Worm (Caenorhabditis elegans): Measurements from ENCODE around the gene F26F2.10.
"Not testable (repeated sequence)": the region's sequence is repeated elsewhere in the genome, so short reads cannot be mapped to it uniquely, and the experiment has no call there.

The F26F2.10 gene

ce11 chrV:20606617-20607016 lies 12.0 kb upstream of the F26F2.10 start, which contains the start of gene F46B3.23:
Gene F46B3.23 (minus strand): TSS chrV:20606717.
- TF ChIP-seq him-1 (tag; optimal IDR thresholded peaks at IDR 0.05) (no peak), W03F9.2 (tag; optimal IDR thresholded peaks at IDR 0.05) (no peak), dao-5 (tag; optimal IDR thresholded peaks at IDR 0.05) (no peak)

ce11 chrV:20604606-20605155 lies 10.0 kb upstream of the F26F2.10 start, which contains the start of gene ttr-57:
Gene ttr-57 (plus strand): TSS chrV:20605105.
- TF ChIP-seq dao-5 (tag; optimal IDR thresholded peaks at IDR 0.05) (no peak), W03F9.2 (tag; optimal IDR thresholded peaks at IDR 0.05) (no peak), him-1 (tag; optimal IDR thresholded peaks at IDR 0.05) (no peak)

- no peak for TF ChIP-seq W03F9.2 (tag; optimal IDR thresholded peaks at IDR 0.05)
These were observed 8.4 kb upstream of the F26F2.10 start, which contains the start of gene ttr-11 for ce11 chrV:20603014-20603413. Gene ttr-11 (plus strand): TSS chrV:20603314.

ce11 chrV:20600704-20601103 lies 6.1 kb upstream of the F26F2.10 start:
- TF ChIP-seq W03F9.2 (tag; optimal IDR thresholded peaks at IDR 0.05) (no peak), dao-5 (tag; optimal IDR thresholded peaks at IDR 0.05) (no peak), him-1 (tag; optimal IDR thresholded peaks at IDR 0.05) (no peak)

- TF ChIP-seq dao-5 (tag; optimal IDR thresholded peaks at IDR 0.05) = no peak
- no peak for TF ChIP-seq W03F9.2 (tag; optimal IDR thresholded peaks at IDR 0.05)
- TF ChIP-seq him-1 (tag; optimal IDR thresholded peaks at IDR 0.05) = no peak
These were observed 5.1 kb upstream of the F26F2.10 start, which contains the start of gene col-163 for ce11 chrV:20599795-20600194. Gene col-163 (plus strand): TSS chrV:20600095.

ce11 chrV:20597076-20597475 lies 2.4 kb upstream of the F26F2.10 start, which contains the start of gene F46B3.1:
Gene F46B3.1 (minus strand): TSS chrV:20597176.
- TF ChIP-seq W03F9.2 (tag; optimal IDR thresholded peaks at IDR 0.05) (no peak), dao-5 (tag; optimal IDR thresholded peaks at IDR 0.05) (no peak), him-1 (tag; optimal IDR thresholded peaks at IDR 0.05) (no peak)

ce11 chrV:20595653-20596052 lies 1.0 kb upstream of the F26F2.10 start, which contains the start of gene F26F2.11:
Gene F26F2.11 (minus strand): TSS chrV:20595753.
- no peak for TF ChIP-seq dao-5 (tag; optimal IDR thresholded peaks at IDR 0.05)
- no peak for TF ChIP-seq him-1 (tag; optimal IDR thresholded peaks at IDR 0.05)
- no peak for TF ChIP-seq W03F9.2 (tag; optimal IDR thresholded peaks at IDR 0.05)

- TF ChIP-seq W03F9.2 (tag; optimal IDR thresholded peaks at IDR 0.05) = peak; percentile 95
- no peak for TF ChIP-seq dao-5 (tag; optimal IDR thresholded peaks at IDR 0.05)
- TF ChIP-seq him-1 (tag; optimal IDR thresholded peaks at IDR 0.05) = peak; percentile 1
These were observed 14.1 kb downstream of the F26F2.10 start, which contains the start of gene F26F2.7 for ce11 chrV:20580511-20581040. Gene F26F2.7 (plus strand): TSS chrV:20580990.

- TF ChIP-seq him-1 (tag; optimal IDR thresholded peaks at IDR 0.05) = no peak
- TF ChIP-seq W03F9.2 (tag; optimal IDR thresholded peaks at IDR 0.05) = no peak
- no peak for TF ChIP-seq dao-5 (tag; optimal IDR thresholded peaks at IDR 0.05)
These were observed 15.1 kb downstream of the F26F2.10 start, which contains the start of gene F26F2.8 for ce11 chrV:20579534-20579933. Gene F26F2.8 (plus strand): TSS chrV:20579546.

ce11 chrV:20574872-20575271 lies 19.8 kb downstream of the F26F2.10 start:
- no peak for TF ChIP-seq W03F9.2 (tag; optimal IDR thresholded peaks at IDR 0.05)
- no peak for TF ChIP-seq dao-5 (tag; optimal IDR thresholded peaks at IDR 0.05)
- TF ChIP-seq him-1 (tag; optimal IDR thresholded peaks at IDR 0.05) = no peak

ce11 chrV:20574314-20574713 lies 20.3 kb downstream of the F26F2.10 start, which contains the start of gene clec-263:
Gene clec-263 (plus strand): TSS chrV:20574614.
- TF ChIP-seq dao-5 (tag; optimal IDR thresholded peaks at IDR 0.05) (no peak), him-1 (tag; optimal IDR thresholded peaks at IDR 0.05) (no peak), W03F9.2 (tag; optimal IDR thresholded peaks at IDR 0.05) (no peak)

- TF ChIP-seq W03F9.2 (tag; optimal IDR thresholded peaks at IDR 0.05) (no peak), dao-5 (tag; optimal IDR thresholded peaks at IDR 0.05) (no peak), him-1 (tag; optimal IDR thresholded peaks at IDR 0.05) (no peak)
These were observed 21.3 kb downstream of the F26F2.10 start, which contains the start of gene F26F2.5 for ce11 chrV:20573392-20573791. Gene F26F2.5 (plus strand): TSS chrV:20573692.

- not testable (repeated sequence) for TF ChIP-seq dao-5, him-1, W03F9.2 (tag; optimal IDR thresholded peaks at IDR 0.05)
These were observed 25.7 kb downstream of the F26F2.10 start, which contains the start of gene F26F2.4 for ce11 chrV:20568995-20569394. Gene F26F2.4 (plus strand): TSS chrV:20569295.

- TF ChIP-seq him-1 (tag; optimal IDR thresholded peaks at IDR 0.05) (no peak), dao-5 (tag; optimal IDR thresholded peaks at IDR 0.05) (no peak), W03F9.2 (tag; optimal IDR thresholded peaks at IDR 0.05) (no peak)
These were observed 28.2 kb downstream of the F26F2.10 start, which contains the start of gene F26F2.3 for ce11 chrV:20566454-20566853. Gene F26F2.3 (minus strand): TSS chrV:20566554.

Data from whole organism, L4/young adult.